Fruit fly (Drosophila melanogaster) whole organism, prepupa: ENCODE measurements around the gene CG17364.

Experiments used
- Blimp-1 ChIP-seq: fragments of 200-800 bp; sonication (Bioruptor generic); optimal IDR thresholded peaks from 3 replicates; lab custom pipeline; 2017; ENCODE audit warnings: missing biosample characterization, missing genetic modification characterization, mild to moderate bottlenecking, moderate library complexity, missing genetic modification reagents
- CG10669 ChIP-seq: fragments of 200-800 bp; sonication (Bioruptor generic); optimal IDR thresholded peaks from 3 replicates; lab custom pipeline; 2018; ENCODE audit warnings: missing biosample characterization, mild to moderate bottlenecking, missing genetic modification characterization, moderate library complexity
- CG1621 ChIP-seq: fragments of 200-800 bp; sonication (Bioruptor generic); optimal IDR thresholded peaks from 3 replicates; lab custom pipeline; 2018; ENCODE audit warnings: missing biosample characterization, mild to moderate bottlenecking, missing genetic modification characterization
- CG31627 ChIP-seq: fragments of 200-800 bp; sonication (Bioruptor generic); optimal IDR thresholded peaks from 3 replicates; lab custom pipeline; 2016; ENCODE audit warnings: missing biosample characterization, missing genetic modification characterization
- CG32006 ChIP-seq: fragments of 200-800 bp; sonication (Bioruptor generic); optimal IDR thresholded peaks from 3 replicates; lab custom pipeline; 2017; ENCODE audit warnings: missing biosample characterization, mild to moderate bottlenecking, missing genetic modification characterization
- CG34406 ChIP-seq: fragments of 200-800 bp; sonication (Bioruptor generic); optimal IDR thresholded peaks from 3 replicates; lab custom pipeline; 2016; ENCODE audit warnings: missing biosample characterization, missing genetic modification characterization
- CG6276 ChIP-seq: fragments of 200-800 bp; sonication (Bioruptor generic); optimal IDR thresholded peaks from 2 replicates; lab custom pipeline; 2017; ENCODE audit warnings: missing biosample characterization, mild to moderate bottlenecking, missing genetic modification characterization
- CG6792 ChIP-seq: fragments of 200-800 bp; sonication (Bioruptor generic); optimal IDR thresholded peaks from 3 replicates; lab custom pipeline; 2016; ENCODE audit warnings: missing biosample characterization, missing genetic modification characterization
- CG6808 ChIP-seq: fragments of 200-800 bp; sonication (Bioruptor generic); optimal IDR thresholded peaks from 3 replicates; lab custom pipeline; 2017; ENCODE audit warnings: missing biosample characterization, missing genetic modification characterization, mild to moderate bottlenecking, moderate library complexity, missing genetic modification reagents
- CG6854 ChIP-seq: fragments of 200-800 bp; sonication (Bioruptor generic); optimal IDR thresholded peaks from 2 replicates; lab custom pipeline; 2017; ENCODE audit warnings: missing biosample characterization, mild to moderate bottlenecking, missing genetic modification characterization
- CG7368 ChIP-seq: fragments of 200-800 bp; sonication (Bioruptor generic); optimal IDR thresholded peaks from 3 replicates; lab custom pipeline; 2016; ENCODE audit warnings: missing biosample characterization, missing genetic modification characterization
- CG8119 ChIP-seq: fragments of 200-800 bp; sonication (Bioruptor generic); IDR thresholded peaks from 3 replicates; pipeline ENCODE4 v1.3.6; 2022; ENCODE audit warnings: missing biosample characterization, missing genetic modification characterization
- CG8319 ChIP-seq: fragments of 200-800 bp; sonication (Bioruptor generic); optimal IDR thresholded peaks from 3 replicates; lab custom pipeline; 2016; ENCODE audit warnings: missing biosample characterization, missing genetic modification characterization
- CG8632 ChIP-seq: fragments of 200-800 bp; sonication (Bioruptor generic); optimal IDR thresholded peaks from 3 replicates; lab custom pipeline; 2016; ENCODE audit warnings: missing biosample characterization, missing genetic modification characterization
- Eip75B ChIP-seq: fragments of 200-800 bp; sonication (Bioruptor generic); optimal IDR thresholded peaks from 3 replicates; lab custom pipeline; 2016; ENCODE audit warnings: missing biosample characterization, missing genetic modification characterization
- Eip78C ChIP-seq: fragments of 200-800 bp; sonication (Bioruptor generic); peaks from one replicate; lab custom pipeline; 2016; ENCODE audit warnings: missing biosample characterization, missing genetic modification characterization
- Eip93F ChIP-seq: fragments of 200-800 bp; sonication (Bioruptor generic); optimal IDR thresholded peaks from 2 replicates; lab custom pipeline; 2016; ENCODE audit warnings: missing biosample characterization, mild to moderate bottlenecking, missing genetic modification characterization
- Ets21C ChIP-seq: fragments of 200-800 bp; sonication (Bioruptor generic); optimal IDR thresholded peaks from 3 replicates; lab custom pipeline; 2016; ENCODE audit warnings: missing biosample characterization, missing genetic modification characterization
- Gug ChIP-seq: fragments of 200-800 bp; sonication (Bioruptor generic); IDR thresholded peaks from 2 replicates; pipeline ENCODE4 v1.3.6; 2022; ENCODE audit warnings: missing biosample characterization, missing genetic modification characterization
- Hr38 ChIP-seq: sonication (Bioruptor generic); optimal IDR thresholded peaks from 2 replicates; lab custom pipeline; 2016; ENCODE audit warnings: missing biosample characterization, missing genetic modification characterization
- Hr4 ChIP-seq: fragments of 200-800 bp; sonication (Bioruptor generic); optimal IDR thresholded peaks from 3 replicates; lab custom pipeline; 2016; ENCODE audit warnings: missing biosample characterization, missing genetic modification characterization
- Lpt ChIP-seq: fragments of 200-800 bp; sonication (Bioruptor generic); optimal IDR thresholded peaks from 3 replicates; lab custom pipeline; 2016; ENCODE audit warnings: missing biosample characterization, missing genetic modification characterization
- Met ChIP-seq: fragments of 200-800 bp; sonication (Bioruptor generic); optimal IDR thresholded peaks from 3 replicates; lab custom pipeline; 2016; ENCODE audit warnings: missing biosample characterization, missing genetic modification characterization
- Sox102F ChIP-seq: fragments of 200-800 bp; sonication (Bioruptor generic); optimal IDR thresholded peaks from 2 replicates; lab custom pipeline; 2016; ENCODE audit warnings: missing biosample characterization, mild to moderate bottlenecking, missing genetic modification characterization
- Sox15 ChIP-seq: fragments of 200-800 bp; sonication (Bioruptor generic); optimal IDR thresholded peaks from 3 replicates; lab custom pipeline; 2016; ENCODE audit warnings: missing biosample characterization, missing genetic modification characterization
- achi ChIP-seq: fragments of 200-800 bp; sonication (Bioruptor generic); optimal IDR thresholded peaks from 3 replicates; lab custom pipeline; 2016; ENCODE audit warnings: missing biosample characterization, missing genetic modification characterization
- cyc ChIP-seq: fragments of 200-800 bp; sonication (Bioruptor generic); optimal IDR thresholded peaks from 3 replicates; lab custom pipeline; 2016; ENCODE audit warnings: missing biosample characterization, missing genetic modification characterization
- dac ChIP-seq: fragments of 200-800 bp; sonication (Bioruptor generic); optimal IDR thresholded peaks from 2 replicates; lab custom pipeline; 2017; ENCODE audit warnings: missing biosample characterization, mild to moderate bottlenecking, missing genetic modification characterization
- dsx ChIP-seq: fragments of 200-800 bp; optimal IDR thresholded peaks from 3 replicates; lab custom pipeline; 2019; ENCODE audit warnings: missing biosample characterization, mild to moderate bottlenecking, missing genetic modification characterization, moderate library complexity; ENCODE audit not compliant: poor library complexity, severe bottlenecking
- esn ChIP-seq: fragments of 200-800 bp; sonication (Bioruptor generic); optimal IDR thresholded peaks from 2 replicates; lab custom pipeline; 2016; ENCODE audit warnings: missing biosample characterization, mild to moderate bottlenecking, missing genetic modification characterization, moderate library complexity
- fd85E ChIP-seq: fragments of 200-800 bp; sonication (Bioruptor generic); optimal IDR thresholded peaks from 3 replicates; lab custom pipeline; 2016; ENCODE audit warnings: missing biosample characterization, missing genetic modification characterization
- salr ChIP-seq, 2 experiments: fragments of 200-800 bp; sonication (Bioruptor generic); optimal IDR thresholded peaks; 3 replicates each; lab custom pipeline; 2016 to 2018; ENCODE audit warnings: missing biosample characterization in 2 of 2, missing genetic modification characterization in 2 of 2, mild to moderate bottlenecking in 1 of 2
- spab ChIP-seq: fragments of 200-800 bp; sonication (Bioruptor generic); optimal IDR thresholded peaks from 2 replicates; lab custom pipeline; 2017; ENCODE audit warnings: missing biosample characterization, mild to moderate bottlenecking, missing genetic modification characterization, missing genetic modification reagents
- ss ChIP-seq, 2 experiments: fragments of 200-800 bp; sonication (Bioruptor generic); optimal IDR thresholded peaks; 2 replicates in 1 of 2; 3 replicates in 1 of 2; lab custom pipeline; 2017 to 2018; ENCODE audit warnings: mild to moderate bottlenecking in 2 of 2, missing biosample characterization in 2 of 2, missing genetic modification characterization in 2 of 2, moderate library complexity in 1 of 2
- topi ChIP-seq: fragments of 200-800 bp; sonication (Bioruptor generic); optimal IDR thresholded peaks from 3 replicates; lab custom pipeline; 2016; ENCODE audit warnings: missing biosample characterization, missing genetic modification characterization
- vri ChIP-seq: fragments of 200-800 bp; sonication (Bioruptor generic); optimal IDR thresholded peaks from 3 replicates; lab custom pipeline; 2016; ENCODE audit warnings: missing biosample characterization, mild to moderate bottlenecking, missing genetic modification characterization

CG17364 gene

dm6 chr3L:13957212-13957668 is 36.0 kb downstream of the CG17364 start (continued):
- TF ChIP-seq CG8632 (GFP tag; lab: Kevin White, UChicago) (no peak), CG6808 (peak; percentile 27), topi (GFP tag; lab: Kevin White, UChicago) (peak; percentile 12), CG6854 (no peak), ss (GFP tag; optimal IDR thresholded peaks at IDR 0.05; lab: Kevin White, UChicago) (no peak), CG7368 (GFP tag; lab: Kevin White, UChicago) (no peak), Eip78C (GFP tag; lab: Kevin White, UChicago) (peak; percentile 89), Sox102F (no peak), achi (GFP tag; lab: Kevin White, UChicago) (peak; percentile 52), CG6276 (GFP tag; lab: Kevin White, UChicago) (peak; percentile 85), dac (peak; percentile 34), CG8119 (GFP tag; lab: Robert Waterston, UW) (peak; percentile 74), CG32006 (peak; percentile 95)
- TF ChIP-seq, all 60 proteins: peak for 35

- TF ChIP-seq CG6792 (GFP tag; lab: Kevin White, UChicago) (no peak), CG1621 (tag; lab: Kevin White, UChicago) (no peak), topi (GFP tag; lab: Kevin White, UChicago) (no peak), CG6808 (no peak), Gug (GFP tag; lab: Robert Waterston, UW) (no peak), ss (GFP tag; optimal IDR thresholded peaks at IDR 0.05; lab: Kevin White, UChicago) (no peak), Lpt (GFP tag; lab: Kevin White, UChicago) (no peak), CG31627 (GFP tag; lab: Kevin White, UChicago) (no peak), CG8119 (GFP tag; lab: Robert Waterston, UW) (no peak), Eip75B (GFP tag; lab: Kevin White, UChicago) (no peak), Hr4 (no peak), Met (GFP tag; lab: Kevin White, UChicago) (no peak), CG7368 (GFP tag; lab: Kevin White, UChicago) (no peak), dac (no peak), Hr38 (GFP tag; lab: Kevin White, UChicago) (no peak), Sox15 (GFP tag; lab: Kevin White, UChicago) (no peak), Ets21C (GFP tag; lab: Kevin White, UChicago) (no peak), CG6276 (GFP tag; lab: Kevin White, UChicago) (no peak)
- TF ChIP-seq, all 60 proteins: peak for 0
Observed at dm6 chr3L:13956667-13957066, 36.5 kb downstream of the CG17364 start.

- TF ChIP-seq dsx (GFP tag; lab: Kevin White, UChicago): no peak
- no peak for TF ChIP-seq Ets21C (GFP tag; lab: Kevin White, UChicago)
- no peak for TF ChIP-seq CG10669 (GFP tag; lab: Kevin White, UChicago)
- no peak for TF ChIP-seq CG34406 (GFP tag; lab: Kevin White, UChicago)
- no peak for TF ChIP-seq Blimp-1 (GFP tag; lab: Kevin White, UChicago)
- TF ChIP-seq topi (GFP tag; lab: Kevin White, UChicago): no peak
- no peak for TF ChIP-seq fd85E (GFP tag; lab: Kevin White, UChicago)
- TF ChIP-seq Eip78C (GFP tag; lab: Kevin White, UChicago): peak; percentile 38
- TF ChIP-seq vri (GFP tag; lab: Kevin White, UChicago): peak; percentile 96
- TF ChIP-seq Eip93F: peak; percentile 80
- no peak for TF ChIP-seq cyc (GFP tag; lab: Kevin White, UChicago)
- TF ChIP-seq esn (GFP tag; lab: Kevin White, UChicago): peak; percentile 8
- no peak for TF ChIP-seq salr (GFP tag; optimal IDR thresholded peaks at IDR 0.05; lab: Kevin White, UChicago)
- no peak for TF ChIP-seq spab (GFP tag; lab: Kevin White, UChicago)
- TF ChIP-seq CG8319 (GFP tag; lab: Kevin White, UChicago): no peak
Observed at dm6 chr3L:13952484-13953048, 40.6 kb downstream of the CG17364 start.
